Worm (Caenorhabditis elegans): ENCODE measurements around the gene nhr-162.

Gene nhr-162

ce11 chrV:7009461-7009860 is 17.8 kb upstream of the nhr-162 start, which contains the start of gene C33G8.2:
Gene C33G8.2, plus strand, starts transcription at chrV:7009761.
- TF ChIP-seq flt-1 (GFP tag; IDR thresholded peaks at IDR 0.05) (no peak), hnd-1 (tag; optimal IDR thresholded peaks at IDR 0.05) (no peak), ama-1 (optimal IDR thresholded peaks at IDR 0.05) (no peak), scrt-1 (GFP tag; IDR thresholded peaks at IDR 0.05) (no peak), ets-7 (tag; optimal IDR thresholded peaks at IDR 0.05) (no peak), F13C5.2 (tag; optimal IDR thresholded peaks at IDR 0.05) (no peak), sea-1 (GFP tag; conservative IDR thresholded peaks at IDR 0.05) (no peak), tbx-37 (GFP tag; conservative IDR thresholded peaks at IDR 0.05) (no peak), tbx-11 (GFP tag; IDR thresholded peaks at IDR 0.05) (no peak), aly-1 (tag; optimal IDR thresholded peaks at IDR 0.05) (no peak), pes-1 (GFP tag; IDR thresholded peaks at IDR 0.05) (no peak), B0310.2 (tag; optimal IDR thresholded peaks at IDR 0.05) (no peak), ceh-13 (GFP tag; optimal IDR thresholded peaks at IDR 0.05) (no peak), tra-4 (tag; optimal IDR thresholded peaks at IDR 0.05) (no peak), hmg-4 (GFP tag; optimal IDR thresholded peaks at IDR 0.05) (no peak), hmbx-1 (tag; optimal IDR thresholded peaks at IDR 0.05) (no peak), ceh-36 (tag; optimal IDR thresholded peaks at IDR 0.05) (no peak)

- TF ChIP-seq scrt-1 (GFP tag; IDR thresholded peaks at IDR 0.05) (no peak), hnd-1 (tag; optimal IDR thresholded peaks at IDR 0.05) (no peak), tbx-37 (GFP tag; conservative IDR thresholded peaks at IDR 0.05) (no peak), F13C5.2 (tag; optimal IDR thresholded peaks at IDR 0.05) (no peak), hmg-4 (GFP tag; optimal IDR thresholded peaks at IDR 0.05) (no peak), tra-4 (tag; optimal IDR thresholded peaks at IDR 0.05) (no peak), aly-1 (tag; optimal IDR thresholded peaks at IDR 0.05) (no peak), hmbx-1 (tag; optimal IDR thresholded peaks at IDR 0.05) (no peak), tbx-11 (GFP tag; IDR thresholded peaks at IDR 0.05) (no peak), ceh-13 (GFP tag; optimal IDR thresholded peaks at IDR 0.05) (no peak), ceh-36 (tag; optimal IDR thresholded peaks at IDR 0.05) (no peak), ets-7 (tag; optimal IDR thresholded peaks at IDR 0.05) (no peak), pes-1 (GFP tag; IDR thresholded peaks at IDR 0.05) (no peak), sea-1 (GFP tag; conservative IDR thresholded peaks at IDR 0.05) (no peak)
Observed at ce11 chrV:7007307-7007706, 15.6 kb upstream of the nhr-162 start, which contains the start of gene drd-10. Gene drd-10, plus strand, starts transcription at chrV:7007607.

- no peak for TF ChIP-seq tra-4 (tag; optimal IDR thresholded peaks at IDR 0.05)
- TF ChIP-seq scrt-1 (GFP tag; IDR thresholded peaks at IDR 0.05): no peak
- no peak for TF ChIP-seq hmg-4 (GFP tag; optimal IDR thresholded peaks at IDR 0.05)
- no peak for TF ChIP-seq ama-1 (optimal IDR thresholded peaks at IDR 0.05)
- TF ChIP-seq tbx-11 (GFP tag; IDR thresholded peaks at IDR 0.05): no peak
- TF ChIP-seq flt-1 (GFP tag; IDR thresholded peaks at IDR 0.05): no peak
Observed at ce11 chrV:7005964-7006363, 14.3 kb upstream of the nhr-162 start, which contains the start of gene spig-10. Gene spig-10, plus strand, starts transcription at chrV:7006264.

ce11 chrV:7003850-7004249 is 12.2 kb upstream of the nhr-162 start, which contains the start of gene srab-4:
Gene srab-4, plus strand, starts transcription at chrV:7004150.
- TF ChIP-seq pes-1 (GFP tag; IDR thresholded peaks at IDR 0.05): no peak
- no peak for TF ChIP-seq ets-7 (tag; optimal IDR thresholded peaks at IDR 0.05)
- no peak for TF ChIP-seq hmbx-1 (tag; optimal IDR thresholded peaks at IDR 0.05)
- TF ChIP-seq hmg-4 (GFP tag; optimal IDR thresholded peaks at IDR 0.05): no peak
- no peak for TF ChIP-seq flt-1 (GFP tag; IDR thresholded peaks at IDR 0.05)
- no peak for TF ChIP-seq tra-4 (tag; optimal IDR thresholded peaks at IDR 0.05)
- TF ChIP-seq tbx-37 (GFP tag; conservative IDR thresholded peaks at IDR 0.05): no peak
- no peak for TF ChIP-seq B0310.2 (tag; optimal IDR thresholded peaks at IDR 0.05)
- no peak for TF ChIP-seq scrt-1 (GFP tag; IDR thresholded peaks at IDR 0.05)
- TF ChIP-seq ceh-13 (GFP tag; optimal IDR thresholded peaks at IDR 0.05): no peak

ce11 chrV:7000734-7001133 is 9.1 kb upstream of the nhr-162 start:
- TF ChIP-seq pes-1 (GFP tag; IDR thresholded peaks at IDR 0.05) (no peak), B0310.2 (tag; optimal IDR thresholded peaks at IDR 0.05) (no peak), sea-1 (GFP tag; conservative IDR thresholded peaks at IDR 0.05) (no peak), tbx-11 (GFP tag; IDR thresholded peaks at IDR 0.05) (no peak), hmbx-1 (tag; optimal IDR thresholded peaks at IDR 0.05) (no peak), scrt-1 (GFP tag; IDR thresholded peaks at IDR 0.05) (no peak), ama-1 (optimal IDR thresholded peaks at IDR 0.05) (no peak), ceh-13 (GFP tag; optimal IDR thresholded peaks at IDR 0.05) (no peak), ceh-36 (tag; optimal IDR thresholded peaks at IDR 0.05) (no peak), tra-4 (tag; optimal IDR thresholded peaks at IDR 0.05) (no peak), aly-1 (tag; optimal IDR thresholded peaks at IDR 0.05) (no peak)

- no peak for TF ChIP-seq aly-1 (tag; optimal IDR thresholded peaks at IDR 0.05)
- no peak for TF ChIP-seq hmbx-1 (tag; optimal IDR thresholded peaks at IDR 0.05)
- TF ChIP-seq flt-1 (GFP tag; IDR thresholded peaks at IDR 0.05): no peak
- TF ChIP-seq hmg-4 (GFP tag; optimal IDR thresholded peaks at IDR 0.05): no peak
- TF ChIP-seq tbx-37 (GFP tag; conservative IDR thresholded peaks at IDR 0.05): no peak
- no peak for TF ChIP-seq scrt-1 (GFP tag; IDR thresholded peaks at IDR 0.05)
- TF ChIP-seq ceh-36 (tag; optimal IDR thresholded peaks at IDR 0.05): no peak
- no peak for TF ChIP-seq ama-1 (optimal IDR thresholded peaks at IDR 0.05)
- TF ChIP-seq B0310.2 (tag; optimal IDR thresholded peaks at IDR 0.05): no peak
- no peak for TF ChIP-seq tra-4 (tag; optimal IDR thresholded peaks at IDR 0.05)
- TF ChIP-seq sea-1 (GFP tag; conservative IDR thresholded peaks at IDR 0.05): no peak
- no peak for TF ChIP-seq hnd-1 (tag; optimal IDR thresholded peaks at IDR 0.05)
- no peak for TF ChIP-seq ets-7 (tag; optimal IDR thresholded peaks at IDR 0.05)
- TF ChIP-seq tbx-11 (GFP tag; IDR thresholded peaks at IDR 0.05): no peak
- no peak for TF ChIP-seq ceh-13 (GFP tag; optimal IDR thresholded peaks at IDR 0.05)
- TF ChIP-seq F13C5.2 (tag; optimal IDR thresholded peaks at IDR 0.05): no peak
- no peak for TF ChIP-seq pes-1 (GFP tag; IDR thresholded peaks at IDR 0.05)
Observed at ce11 chrV:6998303-6998884, 6.7 kb upstream of the nhr-162 start, which contains the start of gene nhr-42. Gene nhr-42, plus strand, starts transcription at chrV:6998819.

ce11 chrV:6997041-6997552 is 5.4 kb upstream of the nhr-162 start, which contains the start of gene nhr-107:
Gene nhr-107, minus strand, starts transcription at chrV:6997091.
- TF ChIP-seq ets-7 (tag; optimal IDR thresholded peaks at IDR 0.05): no peak
- TF ChIP-seq tbx-11 (GFP tag; IDR thresholded peaks at IDR 0.05): no peak
- no peak for TF ChIP-seq ceh-36 (tag; optimal IDR thresholded peaks at IDR 0.05)
- no peak for TF ChIP-seq sea-1 (GFP tag; conservative IDR thresholded peaks at IDR 0.05)
- TF ChIP-seq flt-1 (GFP tag; IDR thresholded peaks at IDR 0.05): no peak
- TF ChIP-seq tra-4 (tag; optimal IDR thresholded peaks at IDR 0.05): no peak
- no peak for TF ChIP-seq B0310.2 (tag; optimal IDR thresholded peaks at IDR 0.05)
- TF ChIP-seq hmbx-1 (tag; optimal IDR thresholded peaks at IDR 0.05): no peak
- no peak for TF ChIP-seq ama-1 (optimal IDR thresholded peaks at IDR 0.05)
- no peak for TF ChIP-seq ceh-13 (GFP tag; optimal IDR thresholded peaks at IDR 0.05)
- TF ChIP-seq aly-1 (tag; optimal IDR thresholded peaks at IDR 0.05): no peak
- no peak for TF ChIP-seq tbx-37 (GFP tag; conservative IDR thresholded peaks at IDR 0.05)
- TF ChIP-seq hnd-1 (tag; optimal IDR thresholded peaks at IDR 0.05): no peak
- TF ChIP-seq pes-1 (GFP tag; IDR thresholded peaks at IDR 0.05): no peak
- TF ChIP-seq scrt-1 (GFP tag; IDR thresholded peaks at IDR 0.05): no peak
